Worm (Caenorhabditis elegans) whole organism, L4/young adult: ENCODE results near the gene D2096.6.

Source experiments
- dao-5 ChIP-seq: sonication (generic microtip); optimal IDR thresholded peaks from 2 replicates; lab custom pipeline; 2016; ENCODE audit warnings: missing genotype, missing genetic modification characterization, moderate library complexity, missing compliant biosample characterization
- him-1 ChIP-seq: sonication (generic microtip); optimal IDR thresholded peaks from 2 replicates; lab custom pipeline; 2016; ENCODE audit warnings: missing genotype, missing genetic modification reagents, missing genetic modification characterization, missing compliant biosample characterization

DNA sequence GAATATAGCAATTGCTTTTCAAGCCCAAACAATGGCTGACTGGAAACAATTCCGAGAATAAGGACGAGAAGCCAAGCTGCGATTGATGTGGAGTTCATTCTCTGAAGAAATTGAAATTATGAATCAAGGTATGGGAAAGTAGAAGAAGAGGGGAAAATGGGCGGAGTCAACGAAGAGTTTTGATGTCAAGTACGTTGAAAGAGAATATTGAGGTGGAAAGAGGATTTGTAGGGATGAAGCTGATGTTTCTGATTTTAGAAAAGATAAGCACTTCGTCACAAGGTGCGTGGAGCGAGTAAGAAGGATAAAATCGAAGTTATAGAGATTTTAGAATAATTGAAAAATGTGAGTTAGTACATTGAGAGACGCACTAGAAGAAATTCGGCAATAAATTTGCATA, 13.7 kb upstream of the D2096.6 start, which contains the start of gene D2096.9:
- no peak for TF ChIP-seq dao-5 (tag; lab: Kevin White, UChicago)
- no peak for TF ChIP-seq him-1 (tag; lab: Kevin White, UChicago)
